Fruit fly (Drosophila melanogaster): ENCODE measurements around the gene CG10903.

The CG10903 gene

dm6 chr3R:8001074-8001669, 29.0 kb upstream of the CG10903 start, which contains the start of the genes Kmn2 and CG2698 (continued):
- peak; percentile 80 to 94 for TF ChIP-seq Hr51 (GFP tag; optimal IDR thresholded peaks at IDR 0.05)
- TF ChIP-seq bigmax (GFP tag; optimal IDR thresholded peaks at IDR 0.05), result no peak
- TF ChIP-seq Oaz (GFP tag; IDR thresholded peaks at IDR 0.05), result peak; percentile 94
- TF ChIP-seq Sox100B (GFP tag; optimal IDR thresholded peaks at IDR 0.05), result peak; percentile 93
- TF ChIP-seq CG4854 (GFP tag; optimal IDR thresholded peaks at IDR 0.05), result peak; percentile 84
- TF ChIP-seq NfI (GFP tag; optimal IDR thresholded peaks at IDR 0.05), result peak; percentile 94
- peak; percentile 48 for TF ChIP-seq CG17186 (GFP tag; optimal IDR thresholded peaks at IDR 0.05)
- TF ChIP-seq mirr (GFP tag; optimal IDR thresholded peaks at IDR 0.05), result peak; percentile 78
- no peak for TF ChIP-seq chinmo (GFP tag; IDR thresholded peaks at IDR 0.05; ENCODE audit: partially characterized antibody)
- TF ChIP-seq CG11093 (GFP tag; IDR thresholded peaks at IDR 0.05), result peak; percentile 98
- peak; percentile 96 for TF ChIP-seq az2 (GFP tag; optimal IDR thresholded peaks at IDR 0.05)
- peak; percentile 99 for TF ChIP-seq slbo (GFP tag; IDR thresholded peaks at IDR 0.05)
- peak; percentile 89 for TF ChIP-seq CG1529 (GFP tag; optimal IDR thresholded peaks at IDR 0.05)
- no peak for TF ChIP-seq cg (GFP tag; optimal IDR thresholded peaks at IDR 0.05)
- TF ChIP-seq Scr (GFP tag; IDR thresholded peaks at IDR 0.05; ENCODE audit: partially characterized antibody), result peak; percentile 75
- peak; percentile 95 for TF ChIP-seq CG18262 (tag; optimal IDR thresholded peaks at IDR 0.05)
- TF ChIP-seq CG3163 (GFP tag; optimal IDR thresholded peaks at IDR 0.05), result peak; percentile 46
- TF ChIP-seq CG17612 (GFP tag; IDR thresholded peaks at IDR 0.05), result peak; percentile 95
- TF ChIP-seq gem (tag; optimal IDR thresholded peaks at IDR 0.05), result peak; percentile 97
- TF ChIP-seq Antp (GFP tag; optimal IDR thresholded peaks at IDR 0.05), result peak; percentile 71
- TF ChIP-seq sc (optimal IDR thresholded peaks at IDR 0.05), result no peak
- TF ChIP-seq sc (GFP tag; optimal IDR thresholded peaks at IDR 0.05), result peak; percentile 91
- TF ChIP-seq CG18619 (GFP tag; optimal IDR thresholded peaks at IDR 0.05), result peak; percentile 94
- no peak for TF ChIP-seq abd-A (tag; optimal IDR thresholded peaks at IDR 0.05)
- TF ChIP-seq dysf (GFP tag; IDR thresholded peaks at IDR 0.05), result peak; percentile 99
- TF ChIP-seq crp (GFP tag; optimal IDR thresholded peaks at IDR 0.05), result peak; percentile 18 to 74
- TF ChIP-seq kni (GFP tag; optimal IDR thresholded peaks at IDR 0.05), result peak; percentile 87
- peak; percentile 75 to 91 for TF ChIP-seq chif (GFP tag; optimal IDR thresholded peaks at IDR 0.05)
- peak; percentile 68 for TF ChIP-seq CG7271 (tag; optimal IDR thresholded peaks at IDR 0.05)
- 0 out of 3 replicates have a peak, but pooled peaks have one; percentile 48 for TF ChIP-seq vnd (GFP tag; IDR thresholded peaks at IDR 0.05; ENCODE audit: partially characterized antibody)
- peak; percentile 96 for TF ChIP-seq ro (GFP tag; IDR thresholded peaks at IDR 0.05)
- TF ChIP-seq ttk (GFP tag; IDR thresholded peaks at IDR 0.05), result peak; percentile 98
- peak; percentile 90 for TF ChIP-seq D19A (tag; optimal IDR thresholded peaks at IDR 0.05)
- peak; percentile 80 to 96 for TF ChIP-seq bsh (GFP tag; optimal IDR thresholded peaks at IDR 0.05)
- TF ChIP-seq slp2 (GFP tag; optimal IDR thresholded peaks at IDR 0.05), result peak; percentile 63
- peak; percentile 89 for TF ChIP-seq CG13894 (tag; optimal IDR thresholded peaks at IDR 0.05)
- TF ChIP-seq trh (GFP tag; optimal IDR thresholded peaks at IDR 0.05), result peak; percentile 91
- TF ChIP-seq CG32767 (GFP tag; IDR thresholded peaks at IDR 0.05), result peak; percentile 97
- TF ChIP-seq CG34422 (GFP tag; IDR thresholded peaks at IDR 0.05), result peak; percentile 98
- TF ChIP-seq CG17328 (GFP tag; IDR thresholded peaks at IDR 0.05), result peak; percentile 98
- peak; percentile 74 for TF ChIP-seq shn (GFP tag; optimal IDR thresholded peaks at IDR 0.05)
- peak; percentile 89 for TF ChIP-seq CG4617 (GFP tag; optimal IDR thresholded peaks at IDR 0.05; ENCODE audit: borderline replicate concordance)
- TF ChIP-seq CG6813 (GFP tag; optimal IDR thresholded peaks at IDR 0.05), result peak; percentile 86
- TF ChIP-seq sug (tag; optimal IDR thresholded peaks at IDR 0.05), result peak; percentile 92
- TF ChIP-seq schlank (tag; optimal IDR thresholded peaks at IDR 0.05), result peak; percentile 84
- peak; percentile 10 for TF ChIP-seq her (GFP tag; optimal IDR thresholded peaks at IDR 0.05)
- TF ChIP-seq pzg (GFP tag; optimal IDR thresholded peaks at IDR 0.05), result peak; percentile 62
- TF ChIP-seq CG1832 (GFP tag; optimal IDR thresholded peaks at IDR 0.05), result no peak
- peak; percentile 76 for TF ChIP-seq CG6854 (GFP tag; optimal IDR thresholded peaks at IDR 0.05)
